Fruit fly (Drosophila melanogaster): ENCODE measurements around the gene bif.

DNA sequence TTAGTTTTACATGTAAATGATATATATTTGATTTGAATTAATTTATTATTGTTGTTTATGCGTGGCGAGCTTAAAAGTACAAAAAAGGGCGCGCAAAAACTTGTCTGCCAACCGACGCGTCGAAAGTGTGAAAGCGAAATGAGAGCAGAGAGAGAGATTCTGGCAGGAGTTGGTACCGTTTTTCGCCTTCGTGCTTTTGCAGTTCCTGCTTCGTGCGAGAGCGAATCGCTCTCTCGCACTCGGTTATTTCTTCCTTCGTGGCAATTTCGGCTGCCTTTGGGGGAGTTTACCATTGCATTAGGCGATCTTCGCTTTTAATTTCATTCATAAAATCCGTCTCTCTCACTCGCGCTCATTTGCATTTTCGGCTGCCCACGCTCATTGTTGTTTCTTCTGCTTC lies 50.2 kb downstream of the bif start, which contains the start of gene inaF-D:
- TF ChIP-seq Nf-YC (tag; optimal IDR thresholded peaks at IDR 0.05) (no peak), psq (GFP tag; optimal IDR thresholded peaks at IDR 0.05) (no peak), pum (GFP tag; optimal IDR thresholded peaks at IDR 0.05) (no peak), wdn (GFP tag; IDR thresholded peaks at IDR 0.05) (no peak), Hr78 (GFP tag; optimal IDR thresholded peaks at IDR 0.05) (no peak), CG6683 (GFP tag; optimal IDR thresholded peaks at IDR 0.05) (no peak), sqz (GFP tag; optimal IDR thresholded peaks at IDR 0.05) (no peak), CG2202 (tag; optimal IDR thresholded peaks at IDR 0.05) (no peak), NC2β (GFP tag; optimal IDR thresholded peaks at IDR 0.05) (no peak), CG13424 (tag; optimal IDR thresholded peaks at IDR 0.05) (no peak), corto (GFP tag; optimal IDR thresholded peaks at IDR 0.05) (no peak)

All from whole organism, embryonic.